Worm (Caenorhabditis elegans) whole organism, L2 larva: ENCODE measurements around the gene Y32G9A.3.

Experiments used
- C34F6.9 ChIP-seq: fragments of 150-350 bp; optimal IDR thresholded peaks from 2 replicates; lab custom pipeline; 2014; ENCODE audit warnings: missing biosample characterization, missing genetic modification characterization
- ama-1 ChIP-seq: fragments of 150-350 bp; optimal IDR thresholded peaks from 2 replicates; lab custom pipeline; 2018; ENCODE audit warnings: inconsistent platforms
- ceh-16 ChIP-seq: fragments of 150-350 bp; optimal IDR thresholded peaks from 2 replicates; lab custom pipeline; 2014; ENCODE audit warnings: missing biosample characterization, missing genetic modification characterization
- dmd-4 ChIP-seq: sonication (generic microtip); optimal IDR thresholded peaks from 2 replicates; lab custom pipeline; 2017; ENCODE audit warnings: missing biosample characterization, missing genetic modification characterization
- fos-1 ChIP-seq: fragments of 150-350 bp; optimal IDR thresholded peaks from 2 replicates; lab custom pipeline; 2014; ENCODE audit warnings: missing biosample characterization, missing genetic modification characterization
- ztf-11 ChIP-seq: sonication (generic microtip); optimal IDR thresholded peaks from 2 replicates; lab custom pipeline; 2017; ENCODE audit warnings: missing biosample characterization, missing genetic modification characterization

- TF ChIP-seq dmd-4 (tag; lab: Kevin White, UChicago) (no peak), ama-1 (lab: Kevin White, UChicago) (no peak), C34F6.9 (tag; lab: Kevin White, UChicago) (no peak), ztf-11 (no peak), ceh-16 (tag; lab: Kevin White, UChicago) (no peak), fos-1 (tag; lab: Kevin White, UChicago) (no peak)
These were observed 21.2 kb upstream of the Y32G9A.3 start for ce11 chrV:1889996-1890395.
